Fruit fly (Drosophila melanogaster) whole organism, prepupa: ENCODE measurements around the gene CG43345.

Experiments
- CG6854 ChIP-seq: fragments of 200-800 bp; sonication (Bioruptor generic); optimal IDR thresholded peaks from 2 replicates; lab custom pipeline; 2017; ENCODE audit warnings: missing biosample characterization, mild to moderate bottlenecking, missing genetic modification characterization
- Ets21C ChIP-seq: fragments of 200-800 bp; sonication (Bioruptor generic); optimal IDR thresholded peaks from 3 replicates; lab custom pipeline; 2016; ENCODE audit warnings: missing biosample characterization, missing genetic modification characterization
- Hr38 ChIP-seq: sonication (Bioruptor generic); optimal IDR thresholded peaks from 2 replicates; lab custom pipeline; 2016; ENCODE audit warnings: missing biosample characterization, missing genetic modification characterization
- Met ChIP-seq: fragments of 200-800 bp; sonication (Bioruptor generic); optimal IDR thresholded peaks from 3 replicates; lab custom pipeline; 2016; ENCODE audit warnings: missing biosample characterization, missing genetic modification characterization
- Sox14 ChIP-seq: fragments of 200-800 bp; sonication (Bioruptor generic); optimal IDR thresholded peaks from 3 replicates; lab custom pipeline; 2016; ENCODE audit warnings: missing biosample characterization, missing genetic modification characterization
- Sox15 ChIP-seq: fragments of 200-800 bp; sonication (Bioruptor generic); optimal IDR thresholded peaks from 3 replicates; lab custom pipeline; 2016; ENCODE audit warnings: missing biosample characterization, missing genetic modification characterization
- acj6 ChIP-seq: fragments of 200-800 bp; sonication (Bioruptor generic); optimal IDR thresholded peaks from 3 replicates; lab custom pipeline; 2016; ENCODE audit warnings: missing biosample characterization, missing genetic modification characterization
- dsx ChIP-seq: fragments of 200-800 bp; optimal IDR thresholded peaks from 3 replicates; lab custom pipeline; 2019; ENCODE audit warnings: missing biosample characterization, mild to moderate bottlenecking, missing genetic modification characterization, moderate library complexity; ENCODE audit not compliant: poor library complexity, severe bottlenecking
- fd85E ChIP-seq: fragments of 200-800 bp; sonication (Bioruptor generic); optimal IDR thresholded peaks from 3 replicates; lab custom pipeline; 2016; ENCODE audit warnings: missing biosample characterization, missing genetic modification characterization
- spab ChIP-seq: fragments of 200-800 bp; sonication (Bioruptor generic); optimal IDR thresholded peaks from 2 replicates; lab custom pipeline; 2017; ENCODE audit warnings: missing biosample characterization, mild to moderate bottlenecking, missing genetic modification characterization, missing genetic modification reagents
- svp ChIP-seq: fragments of 200-800 bp; sonication (Bioruptor generic); peaks from one replicate; lab custom pipeline; 2016; ENCODE audit warnings: missing biosample characterization, missing genetic modification characterization

DNA sequence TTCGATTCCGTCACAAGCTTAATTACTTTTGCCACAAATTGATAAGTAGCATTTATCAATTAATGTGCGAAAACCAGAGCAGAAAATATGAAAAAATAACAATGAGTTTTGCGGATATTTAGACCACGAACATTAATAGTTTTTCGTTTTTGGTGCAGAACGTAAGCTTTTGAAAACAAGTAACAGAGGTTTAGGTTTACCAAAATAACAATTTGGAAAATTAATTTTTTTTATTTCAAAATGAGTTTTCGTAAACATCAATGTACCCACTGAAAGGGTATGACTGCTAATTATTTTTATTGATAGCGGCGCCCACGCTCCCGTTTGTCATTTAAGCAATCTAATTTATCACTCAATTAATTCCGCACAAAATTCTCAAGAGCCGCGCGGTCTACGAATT, 26.9 kb upstream of the CG43345 start:
- TF ChIP-seq acj6 (GFP tag; lab: Kevin White, UChicago) (no peak), svp (GFP tag; lab: Kevin White, UChicago) (no peak), fd85E (GFP tag; lab: Kevin White, UChicago) (no peak), Sox14 (GFP tag; lab: Kevin White, UChicago) (no peak), Hr38 (GFP tag; lab: Kevin White, UChicago) (no peak), Ets21C (no peak), spab (GFP tag; lab: Kevin White, UChicago) (no peak), Sox15 (GFP tag; lab: Kevin White, UChicago) (no peak), Met (GFP tag; lab: Kevin White, UChicago) (no peak), CG6854 (no peak), dsx (GFP tag; lab: Kevin White, UChicago) (no peak)
